Worm (Caenorhabditis elegans) whole organism, young adult: Measurements from ENCODE around the gene rol-3.

Experiments used
- B0336.3 ChIP-seq: fragments of 200-800 bp; sonication (Bioruptor generic); IDR thresholded peaks from 2 replicates; pipeline ENCODE4 v1.3.6; 2022; ENCODE audit warnings: missing genetic modification characterization, missing compliant biosample characterization
- F22D6.2 ChIP-seq: sonication (generic microtip); optimal IDR thresholded peaks from 2 replicates; lab custom pipeline; 2016; ENCODE audit warnings: mild to moderate bottlenecking, missing genetic modification characterization, missing compliant biosample characterization
- F37B4.10 ChIP-seq: fragments of 200-800 bp; sonication (Bioruptor generic); IDR thresholded peaks from 2 replicates; pipeline ENCODE4 v1.3.6; 2022; ENCODE audit warnings: missing genetic modification characterization, missing compliant biosample characterization
- Y53G8AR.9 ChIP-seq: fragments of 200-800 bp; sonication (Bioruptor generic); conservative IDR thresholded peaks from 2 replicates; pipeline ENCODE4 v1.3.6; 2022; ENCODE audit warnings: missing genetic modification reagents, missing genetic modification characterization, missing compliant biosample characterization
- Y56A3A.18 ChIP-seq: fragments of 200-800 bp; sonication (Bioruptor generic); IDR thresholded peaks from 2 replicates; pipeline ENCODE4 v1.3.6; 2022; ENCODE audit warnings: missing genetic modification reagents, missing genetic modification characterization, missing compliant biosample characterization
- Y67H2A.10 ChIP-seq: fragments of 200-800 bp; sonication (Bioruptor generic); conservative IDR thresholded peaks from 2 replicates; pipeline ENCODE4 v1.3.6; 2022; ENCODE audit warnings: missing genetic modification reagents, missing genetic modification characterization, missing compliant biosample characterization
- Y95B8A.8 ChIP-seq: fragments of 200-800 bp; sonication (Bioruptor generic); IDR thresholded peaks from 2 replicates; pipeline ENCODE4 v1.3.6; 2022; ENCODE audit warnings: missing genetic modification reagents, missing genetic modification characterization, missing compliant biosample characterization
- attf-5 ChIP-seq: fragments of 200-800 bp; sonication (Bioruptor generic); optimal IDR thresholded peaks from 2 replicates; lab custom pipeline; 2018; ENCODE audit warnings: mild to moderate bottlenecking, missing genetic modification characterization, missing compliant biosample characterization
- cebp-2 ChIP-seq: fragments of 200-800 bp; sonication (Bioruptor generic); IDR thresholded peaks from 2 replicates; pipeline ENCODE4 v1.3.6; 2022; ENCODE audit warnings: missing genetic modification characterization, missing compliant biosample characterization
- ceh-100 ChIP-seq: fragments of 200-800 bp; sonication (Bioruptor generic); IDR thresholded peaks from 2 replicates; pipeline ENCODE4 v1.3.6; 2022; ENCODE audit warnings: missing genetic modification reagents, missing genetic modification characterization, missing compliant biosample characterization
- ceh-27 ChIP-seq: fragments of 200-800 bp; sonication (Bioruptor generic); optimal IDR thresholded peaks from 2 replicates; lab custom pipeline; 2018; ENCODE audit warnings: mild to moderate bottlenecking, missing genetic modification characterization, moderate library complexity, missing compliant biosample characterization
- ceh-79 ChIP-seq: sonication (generic microtip); optimal IDR thresholded peaks from 2 replicates; lab custom pipeline; 2017; ENCODE audit warnings: mild to moderate bottlenecking, missing genetic modification characterization, missing compliant biosample characterization
- dpl-1 ChIP-seq: fragments of 150-350 bp; optimal IDR thresholded peaks from 2 replicates; lab custom pipeline; 2014; ENCODE audit warnings: missing biosample characterization, missing genetic modification reagents, missing genetic modification characterization
- egl-44 ChIP-seq: fragments of 200-800 bp; sonication (Bioruptor generic); IDR thresholded peaks from 2 replicates; pipeline ENCODE4 v1.3.6; 2022; ENCODE audit warnings: missing genetic modification reagents, missing genetic modification characterization, missing compliant biosample characterization
- egrh-3 ChIP-seq: fragments of 200-800 bp; sonication (Bioruptor generic); IDR thresholded peaks from 2 replicates; pipeline ENCODE4 v1.3.6; 2022; ENCODE audit warnings: missing genetic modification reagents, missing genetic modification characterization, missing compliant biosample characterization
- ekl-4 ChIP-seq: fragments of 200-800 bp; sonication (Bioruptor generic); IDR thresholded peaks from 2 replicates; pipeline ENCODE4 v1.3.6; 2022; ENCODE audit warnings: missing genetic modification reagents, missing genetic modification characterization, missing compliant biosample characterization
- ets-4 ChIP-seq: fragments of 200-800 bp; sonication (Bioruptor generic); optimal IDR thresholded peaks from 2 replicates; lab custom pipeline; 2018; ENCODE audit warnings: mild to moderate bottlenecking, missing genetic modification characterization, missing compliant biosample characterization
- gei-17 ChIP-seq: fragments of 200-800 bp; sonication (Bioruptor generic); optimal IDR thresholded peaks from 2 replicates; lab custom pipeline; 2018; ENCODE audit warnings: mild to moderate bottlenecking, missing genetic modification characterization, missing compliant biosample characterization
- him-1 ChIP-seq: sonication (generic microtip); optimal IDR thresholded peaks from 2 replicates; lab custom pipeline; 2016; ENCODE audit warnings: missing genotype, missing genetic modification reagents, missing genetic modification characterization, missing compliant biosample characterization
- hrde-1 ChIP-seq: sonication (generic microtip); optimal IDR thresholded peaks from 2 replicates; lab custom pipeline; 2016; ENCODE audit warnings: missing genetic modification characterization, mild to moderate bottlenecking, missing compliant biosample characterization, moderate library complexity, missing genotype, missing genetic modification reagents, borderline replicate concordance
- hsf-1 ChIP-seq: fragments of 200-800 bp; sonication (Bioruptor generic); IDR thresholded peaks from 2 replicates; pipeline ENCODE4 v1.3.6; 2022; ENCODE audit warnings: missing genetic modification reagents, missing genetic modification characterization, missing compliant biosample characterization
- let-607 ChIP-seq, 2 experiments: fragments of 200-800 bp in 1 of 2; sonication (Bioruptor generic) in 1 of 2; sonication (generic microtip) in 1 of 2; optimal IDR thresholded peaks; 2 replicates each; lab custom pipeline; 2016 to 2018; ENCODE audit warnings: mild to moderate bottlenecking in 2 of 2, missing compliant biosample characterization in 2 of 2, missing genetic modification characterization in 2 of 2, moderate library complexity in 2 of 2, missing genotype in 1 of 2
- lin-26 ChIP-seq: fragments of 200-800 bp; sonication (Bioruptor generic); IDR thresholded peaks from 2 replicates; pipeline ENCODE4 v1.3.6; 2022; ENCODE audit warnings: missing genetic modification reagents, missing genetic modification characterization, missing compliant biosample characterization
- lin-40 ChIP-seq: sonication (generic microtip); optimal IDR thresholded peaks from 2 replicates; lab custom pipeline; 2016; ENCODE audit warnings: missing genetic modification characterization, mild to moderate bottlenecking, missing compliant biosample characterization, missing genotype, missing genetic modification reagents
- lir-1 ChIP-seq: fragments of 200-800 bp; sonication (Bioruptor generic); conservative IDR thresholded peaks from 2 replicates; pipeline ENCODE4 v1.3.6; 2022; ENCODE audit warnings: missing genetic modification reagents, missing genetic modification characterization, missing compliant biosample characterization
- lsl-1 ChIP-seq: fragments of 200-800 bp; sonication (Bioruptor generic); optimal IDR thresholded peaks from 2 replicates; lab custom pipeline; 2018; ENCODE audit warnings: mild to moderate bottlenecking, missing genetic modification characterization, moderate library complexity, missing compliant biosample characterization
- madf-10 ChIP-seq: sonication (generic microtip); optimal IDR thresholded peaks from 2 replicates; lab custom pipeline; 2016; ENCODE audit warnings: mild to moderate bottlenecking, missing genetic modification characterization, missing compliant biosample characterization
- madf-3 ChIP-seq: fragments of 200-800 bp; sonication (Bioruptor generic); IDR thresholded peaks from 2 replicates; pipeline ENCODE4 v1.3.6; 2022; ENCODE audit warnings: missing genetic modification reagents, missing genetic modification characterization, missing compliant biosample characterization
- mcd-1 ChIP-seq: fragments of 200-800 bp; sonication (Bioruptor generic); IDR thresholded peaks from 2 replicates; pipeline ENCODE4 v1.3.6; 2022; ENCODE audit warnings: missing genetic modification reagents, missing genetic modification characterization, missing compliant biosample characterization
- nfyb-1 ChIP-seq: fragments of 200-800 bp; sonication (Bioruptor generic); IDR thresholded peaks from 2 replicates; pipeline ENCODE4 v1.3.6; 2022; ENCODE audit warnings: missing genetic modification reagents, missing genetic modification characterization, missing compliant biosample characterization
- nhr-27 ChIP-seq: fragments of 200-800 bp; sonication (Bioruptor generic); optimal IDR thresholded peaks from 2 replicates; lab custom pipeline; 2018; ENCODE audit warnings: mild to moderate bottlenecking, missing genetic modification characterization, moderate library complexity, missing compliant biosample characterization
- nhr-80 ChIP-seq: sonication (generic microtip); optimal IDR thresholded peaks from 2 replicates; lab custom pipeline; 2016; ENCODE audit warnings: missing genetic modification characterization, missing compliant biosample characterization
- nhr-90 ChIP-seq: sonication (generic microtip); optimal IDR thresholded peaks from 2 replicates; lab custom pipeline; 2016; ENCODE audit warnings: missing genotype, mild to moderate bottlenecking, missing genetic modification characterization, missing compliant biosample characterization
- pbrm-1 ChIP-seq: fragments of 200-800 bp; sonication (Bioruptor generic); IDR thresholded peaks from 2 replicates; pipeline ENCODE4 v1.3.6; 2022; ENCODE audit warnings: missing genetic modification reagents, missing genetic modification characterization, missing compliant biosample characterization
- sdz-38 ChIP-seq: sonication (generic microtip); optimal IDR thresholded peaks from 2 replicates; lab custom pipeline; 2016; ENCODE audit warnings: missing genotype, missing genetic modification characterization, missing compliant biosample characterization
- sea-2 ChIP-seq: fragments of 200-800 bp; sonication (Bioruptor generic); IDR thresholded peaks from 2 replicates; pipeline ENCODE4 v1.3.6; 2022; ENCODE audit warnings: missing genetic modification characterization, missing compliant biosample characterization
- snpc-1.1 ChIP-seq: sonication (generic microtip); optimal IDR thresholded peaks from 2 replicates; lab custom pipeline; 2017; ENCODE audit warnings: missing genetic modification characterization, mild to moderate bottlenecking, missing compliant biosample characterization, antibody characterized with exemption, moderate library complexity, missing genotype, missing genetic modification reagents; ENCODE audit not compliant: insufficient read depth
- snpc-4 ChIP-seq, 5 experiments: fragments of 150-350 bp in 1 of 5; sonication (generic microtip) in 4 of 5; optimal IDR thresholded peaks; 2 replicates each; lab custom pipeline; 2014 to 2018; ENCODE audit warnings: missing genetic modification characterization in 5 of 5, missing biosample characterization in 3 of 5, antibody characterized with exemption in 2 of 5, mild to moderate bottlenecking in 2 of 5, missing compliant biosample characterization in 2 of 5, missing genotype in 2 of 5, moderate library complexity in 2 of 5, missing genetic modification reagents in 1 of 5
- sptf-2 ChIP-seq: fragments of 200-800 bp; sonication (Bioruptor generic); optimal IDR thresholded peaks from 2 replicates; lab custom pipeline; 2018; ENCODE audit warnings: mild to moderate bottlenecking, missing genetic modification characterization, missing compliant biosample characterization
- tbp1 ChIP-seq: fragments of 200-800 bp; sonication (Bioruptor generic); optimal IDR thresholded peaks from 2 replicates; lab custom pipeline; 2018; ENCODE audit warnings: mild to moderate bottlenecking, missing genetic modification characterization, missing compliant biosample characterization
- tlf-1 ChIP-seq: fragments of 200-800 bp; sonication (Bioruptor generic); optimal IDR thresholded peaks from 2 replicates; lab custom pipeline; 2018; ENCODE audit warnings: mild to moderate bottlenecking, missing genetic modification characterization, missing compliant biosample characterization
- unc-130 ChIP-seq: sonication (generic microtip); optimal IDR thresholded peaks from 2 replicates; lab custom pipeline; 2016; ENCODE audit warnings: missing genetic modification reagents, missing genetic modification characterization, missing compliant biosample characterization
- ztf-18 ChIP-seq: sonication (generic microtip); optimal IDR thresholded peaks from 2 replicates; lab custom pipeline; 2016; ENCODE audit warnings: missing genotype, mild to moderate bottlenecking, missing genetic modification characterization, missing compliant biosample characterization
- ztf-26 ChIP-seq: sonication (generic microtip); optimal IDR thresholded peaks from 2 replicates; lab custom pipeline; 2017; ENCODE audit warnings: missing genetic modification characterization, missing compliant biosample characterization
- ztf-28 ChIP-seq: fragments of 200-800 bp; sonication (Bioruptor generic); IDR thresholded peaks from 2 replicates; pipeline ENCODE4 v1.3.6; 2022; ENCODE audit warnings: missing genetic modification reagents, missing genetic modification characterization, missing compliant biosample characterization

Gene rol-3

ce11 chrV:8269878-8270277 lies 31.7 kb upstream of the rol-3 start (continued):
- TF ChIP-seq attf-5 (GFP tag; lab: Kevin White, UChicago): no peak
- no peak for TF ChIP-seq egrh-3 (GFP tag; lab: Robert Waterston, UW)
- no peak for TF ChIP-seq ztf-26 (tag; lab: Kevin White, UChicago)
- no peak for TF ChIP-seq lsl-1 (GFP tag; lab: Kevin White, UChicago)
- TF ChIP-seq ets-4: peak; percentile 35
- TF ChIP-seq lin-26 (GFP tag; lab: Robert Waterston, UW): no peak
- TF ChIP-seq hrde-1 (tag; lab: Kevin White, UChicago): no peak
- TF ChIP-seq Y67H2A.10 (GFP tag; lab: Robert Waterston, UW): no peak
- no peak for TF ChIP-seq ceh-100
- no peak for TF ChIP-seq ekl-4 (GFP tag; lab: Robert Waterston, UW)
- TF ChIP-seq nhr-90 (tag; lab: Kevin White, UChicago): peak; percentile 5
- TF ChIP-seq Y95B8A.8 (GFP tag; lab: Robert Waterston, UW): no peak
- TF ChIP-seq ceh-79 (tag; lab: Kevin White, UChicago): no peak
- TF ChIP-seq Y53G8AR.9 (GFP tag; lab: Robert Waterston, UW): no peak
- no peak for TF ChIP-seq unc-130 (GFP tag; lab: Kevin White, UChicago)

ce11 chrV:8268902-8269301 lies 30.7 kb upstream of the rol-3 start, which contains the start of the genes asp-6 and asp-12:
asp-6 (minus strand) TSS chrV:8268937.
asp-12 (plus strand) TSS chrV:8269210.
- no peak for TF ChIP-seq mcd-1 (GFP tag; lab: Robert Waterston, UW)
- TF ChIP-seq lin-40 (tag; lab: Kevin White, UChicago): no peak
- no peak for TF ChIP-seq hsf-1 (GFP tag; lab: Robert Waterston, UW)
- no peak for TF ChIP-seq madf-3 (GFP tag; lab: Robert Waterston, UW)
- no peak for TF ChIP-seq tbp1
- TF ChIP-seq nhr-80 (tag; lab: Kevin White, UChicago): peak; percentile 80

ce11 chrV:8267275-8267674 lies 29.1 kb upstream of the rol-3 start:
- TF ChIP-seq F22D6.2 (tag; lab: Kevin White, UChicago): no peak
- TF ChIP-seq egl-44: no peak
- TF ChIP-seq cebp-2 (GFP tag; lab: Robert Waterston, UW): no peak
- no peak for TF ChIP-seq gei-17 (GFP tag; lab: Kevin White, UChicago)
- TF ChIP-seq madf-10: no peak
- TF ChIP-seq tbp1: peak; percentile 7
- no peak for TF ChIP-seq ztf-18 (tag; lab: Kevin White, UChicago)
- 0 out of 2 replicates have a peak, but pooled peaks have one; percentile 21 for TF ChIP-seq ekl-4 (GFP tag; lab: Robert Waterston, UW)
- no peak for TF ChIP-seq him-1 (tag; lab: Kevin White, UChicago)
- TF ChIP-seq nfyb-1 (GFP tag; lab: Robert Waterston, UW): 0 out of 2 replicates have a peak, but pooled peaks have one; percentile 24
- TF ChIP-seq Y56A3A.18: no peak
- TF ChIP-seq B0336.3 (GFP tag; lab: Robert Waterston, UW): peak; percentile 16; the same call in 1 of the 2 replicates
- no peak for TF ChIP-seq pbrm-1 (GFP tag; lab: Robert Waterston, UW)
- no peak for TF ChIP-seq snpc-4 (GFP tag; optimal IDR thresholded peaks at IDR 0.05; lab: Kevin White, UChicago)
- peak in 1 of 4 experiments; percentile 5 for TF ChIP-seq snpc-4 (tag; optimal IDR thresholded peaks at IDR 0.05; lab: Kevin White, UChicago)
- no peak for TF ChIP-seq sptf-2
- no peak for TF ChIP-seq lir-1 (GFP tag; lab: Robert Waterston, UW)
- TF ChIP-seq ceh-27 (GFP tag; lab: Kevin White, UChicago): no peak
- TF ChIP-seq ets-4: no peak
- no peak for TF ChIP-seq nhr-27 (tag; lab: Kevin White, UChicago)
- TF ChIP-seq let-607 (tag; optimal IDR thresholded peaks at IDR 0.05; lab: Kevin White, UChicago): peak in 1 of 2 experiments; percentile 13
- no peak for TF ChIP-seq dpl-1 (GFP tag; lab: Kevin White, UChicago)
- no peak for TF ChIP-seq Y95B8A.8 (GFP tag; lab: Robert Waterston, UW)
- TF ChIP-seq tlf-1: peak; percentile 2
- TF ChIP-seq F37B4.10: no peak
- no peak for TF ChIP-seq sdz-38 (tag; lab: Kevin White, UChicago)
- TF ChIP-seq snpc-1.1: no peak
- no peak for TF ChIP-seq sea-2
- no peak for TF ChIP-seq ztf-28 (GFP tag; lab: Robert Waterston, UW)
- peak; percentile 71 for TF ChIP-seq nhr-80 (tag; lab: Kevin White, UChicago)
